Fruit fly (Drosophila melanogaster) whole organism, embryonic: ENCODE results near the gene CG7335.

Experiments
- Asciz ChIP-seq: fragments of 200-800 bp; sonication (Bioruptor generic); optimal IDR thresholded peaks from 2 replicates; lab custom pipeline; 2017; ENCODE audit warnings: missing biosample characterization, mild to moderate bottlenecking, missing genetic modification characterization, missing genetic modification reagents
- Atf3 ChIP-seq: fragments of 200-800 bp; sonication (Bioruptor generic); optimal IDR thresholded peaks from 3 replicates; lab custom pipeline; 2016; ENCODE audit warnings: missing biosample characterization, missing genetic modification characterization
- CG10979 ChIP-seq: fragments of 200-800 bp; sonication (Bioruptor generic); optimal IDR thresholded peaks from 2 replicates; lab custom pipeline; 2018; ENCODE audit warnings: missing biosample characterization, mild to moderate bottlenecking, missing genetic modification characterization, moderate library complexity
- CG11456 ChIP-seq: fragments of 200-800 bp; sonication (Bioruptor generic); IDR thresholded peaks from 3 replicates; pipeline ENCODE4 v1.3.6; 2022; ENCODE audit warnings: missing biosample characterization, missing genetic modification characterization
- CG15696 ChIP-seq: fragments of 200-800 bp; sonication (Bioruptor generic); optimal IDR thresholded peaks from 2 replicates; lab custom pipeline; 2019; ENCODE audit warnings: missing biosample characterization, mild to moderate bottlenecking, missing genetic modification characterization, moderate library complexity
- CG16863 ChIP-seq: fragments of 200-800 bp; sonication (Bioruptor generic); optimal IDR thresholded peaks from 3 replicates; lab custom pipeline; 2016; ENCODE audit warnings: missing biosample characterization, missing genetic modification characterization
- CG18262 ChIP-seq: fragments of 200-800 bp; optimal IDR thresholded peaks from 3 replicates; lab custom pipeline; 2019; ENCODE audit warnings: missing biosample characterization, mild to moderate bottlenecking, missing genetic modification characterization, moderate library complexity
- CG2116 ChIP-seq: fragments of 200-800 bp; sonication (Bioruptor generic); optimal IDR thresholded peaks from 3 replicates; lab custom pipeline; 2018; ENCODE audit warnings: missing biosample characterization, mild to moderate bottlenecking, missing genetic modification characterization
- CG2199 ChIP-seq: fragments of 200-800 bp; sonication (Bioruptor generic); IDR thresholded peaks from 3 replicates; pipeline ENCODE4 v1.3.6; 2022; ENCODE audit warnings: missing biosample characterization, missing genetic modification characterization
- CG30431 ChIP-seq: fragments of 200-800 bp; sonication (Bioruptor generic); optimal IDR thresholded peaks from 2 replicates; lab custom pipeline; 2017; ENCODE audit warnings: missing biosample characterization, missing genetic modification characterization
- CG31441 ChIP-seq: fragments of 200-800 bp; sonication (Bioruptor generic); IDR thresholded peaks from 2 replicates; pipeline ENCODE4 v1.3.6; 2022; ENCODE audit warnings: missing biosample characterization, missing genetic modification characterization
- CG32767 ChIP-seq: fragments of 200-800 bp; sonication (Bioruptor generic); IDR thresholded peaks from 2 replicates; pipeline ENCODE4 v1.3.6; 2022; ENCODE audit warnings: missing biosample characterization, missing genetic modification characterization
- CG7928 ChIP-seq: fragments of 200-800 bp; sonication (Bioruptor generic); optimal IDR thresholded peaks from 2 replicates; lab custom pipeline; 2017; ENCODE audit warnings: missing biosample characterization, mild to moderate bottlenecking, missing genetic modification characterization
- CG9609 ChIP-seq: fragments of 200-800 bp; sonication (Bioruptor generic); optimal IDR thresholded peaks from 3 replicates; lab custom pipeline; 2016; ENCODE audit warnings: missing biosample characterization, missing genetic modification characterization
- Camta ChIP-seq: fragments of 200-800 bp; sonication (Bioruptor generic); optimal IDR thresholded peaks from 2 replicates; lab custom pipeline; 2016; ENCODE audit warnings: missing biosample characterization, missing genetic modification characterization
- CrebB ChIP-seq: fragments of 200-800 bp; sonication (Bioruptor generic); optimal IDR thresholded peaks from 3 replicates; lab custom pipeline; 2018; ENCODE audit warnings: missing biosample characterization, mild to moderate bottlenecking, missing genetic modification characterization
- Deaf1 ChIP-seq: fragments of 200-800 bp; optimal IDR thresholded peaks from 3 replicates; lab custom pipeline; 2019; ENCODE audit warnings: missing biosample characterization, mild to moderate bottlenecking, missing genetic modification characterization, moderate library complexity
- Fer2 ChIP-seq: fragments of 200-800 bp; sonication (Bioruptor generic); optimal IDR thresholded peaks from 2 replicates; lab custom pipeline; 2018; ENCODE audit warnings: missing biosample characterization, mild to moderate bottlenecking, missing genetic modification characterization, moderate library complexity
- Hand ChIP-seq: fragments of 200-800 bp; sonication (Bioruptor generic); optimal IDR thresholded peaks from 2 replicates; lab custom pipeline; 2017; ENCODE audit warnings: mild to moderate bottlenecking, missing biosample characterization, missing genetic modification reagents, missing genetic modification characterization
- Hr51 ChIP-seq, 2 experiments: fragments of 200-800 bp; sonication (Bioruptor generic); optimal IDR thresholded peaks; 2 replicates in 1 of 2; 3 replicates in 1 of 2; lab custom pipeline; 2016 to 2018; ENCODE audit warnings: missing biosample characterization in 2 of 2, missing genetic modification characterization in 2 of 2, mild to moderate bottlenecking in 1 of 2, moderate library complexity in 1 of 2
- Hr78 ChIP-seq, 2 experiments: fragments of 200-800 bp in 1 of 2; fragments of >200 bp in 1 of 2; sonication (Bioruptor generic) in 1 of 2; optimal IDR thresholded peaks; 2 replicates each; lab custom pipeline; 2017 to 2019; ENCODE audit warnings: missing biosample characterization in 2 of 2, missing genetic modification characterization in 2 of 2, mild to moderate bottlenecking in 1 of 2, moderate library complexity in 1 of 2
- Kr ChIP-seq: fragments of 200-800 bp; sonication (Bioruptor generic); optimal IDR thresholded peaks from 2 replicates; lab custom pipeline; 2017; ENCODE audit warnings: missing biosample characterization, mild to moderate bottlenecking, missing genetic modification characterization
- Mad ChIP-seq: fragments of 200-800 bp; sonication (Bioruptor generic); optimal IDR thresholded peaks from 2 replicates; lab custom pipeline; 2016; ENCODE audit warnings: missing biosample characterization, missing genetic modification characterization
- Mrtf ChIP-seq: fragments of 200-800 bp; sonication (Bioruptor generic); IDR thresholded peaks from 3 replicates; pipeline ENCODE4 v1.3.6; 2022; ENCODE audit warnings: missing biosample characterization, missing genetic modification characterization
- Opbp ChIP-seq: fragments of 200-800 bp; sonication (Bioruptor generic); IDR thresholded peaks from 3 replicates; pipeline ENCODE4 v1.3.6; 2022; ENCODE audit warnings: missing biosample characterization, missing genetic modification characterization; ENCODE audit not compliant: partially characterized antibody
- PHDP ChIP-seq: fragments of 200-800 bp; sonication (Bioruptor generic); optimal IDR thresholded peaks from 3 replicates; lab custom pipeline; 2018; ENCODE audit warnings: missing biosample characterization, mild to moderate bottlenecking, missing genetic modification characterization, moderate library complexity
- Scr ChIP-seq: fragments of 200-800 bp; sonication (Bioruptor generic); IDR thresholded peaks from 2 replicates; pipeline ENCODE4 v1.3.6; 2022; ENCODE audit warnings: missing biosample characterization, missing genetic modification characterization; ENCODE audit not compliant: partially characterized antibody
- Ssrp ChIP-seq: fragments of 200-800 bp; sonication (Bioruptor generic); optimal IDR thresholded peaks from 2 replicates; lab custom pipeline; 2018; ENCODE audit warnings: missing biosample characterization, mild to moderate bottlenecking, missing genetic modification characterization, moderate library complexity
- ara ChIP-seq: fragments of 200-800 bp; sonication (Bioruptor generic); IDR thresholded peaks from 2 replicates; pipeline ENCODE4 v1.3.6; 2022; ENCODE audit warnings: missing biosample characterization, missing genetic modification characterization
- bbx ChIP-seq: fragments of 200-800 bp; sonication (Bioruptor generic); IDR thresholded peaks from 2 replicates; pipeline ENCODE4 v1.3.6; 2022; ENCODE audit warnings: missing biosample characterization, missing genetic modification characterization; ENCODE audit not compliant: partially characterized antibody
- bcd ChIP-seq: fragments of 200-800 bp; sonication (Bioruptor generic); optimal IDR thresholded peaks from 2 replicates; lab custom pipeline; 2017; ENCODE audit warnings: missing biosample characterization, mild to moderate bottlenecking, missing genetic modification characterization
- bsh ChIP-seq, 2 experiments: fragments of 200-800 bp; sonication (Bioruptor generic); optimal IDR thresholded peaks; 2 replicates each; lab custom pipeline; 2017 to 2018; ENCODE audit warnings: mild to moderate bottlenecking in 2 of 2, missing biosample characterization in 2 of 2, missing genetic modification characterization in 2 of 2, moderate library complexity in 1 of 2
- caup ChIP-seq: fragments of 200-800 bp; sonication (Bioruptor generic); optimal IDR thresholded peaks from 3 replicates; lab custom pipeline; 2017; ENCODE audit warnings: missing biosample characterization, mild to moderate bottlenecking, missing genetic modification characterization, moderate library complexity; ENCODE audit not compliant: severe bottlenecking
- ci ChIP-seq: fragments of 200-800 bp; sonication (Bioruptor generic); IDR thresholded peaks from 3 replicates; pipeline ENCODE4 v1.3.6; 2022; ENCODE audit warnings: missing biosample characterization, missing genetic modification characterization
- corto ChIP-seq: fragments of 200-800 bp; sonication (Bioruptor generic); optimal IDR thresholded peaks from 2 replicates; lab custom pipeline; 2016; ENCODE audit warnings: missing biosample characterization, mild to moderate bottlenecking, missing genetic modification characterization, moderate library complexity
- exex ChIP-seq: fragments of 200-800 bp; sonication (Bioruptor generic); optimal IDR thresholded peaks from 4 replicates; lab custom pipeline; 2018; ENCODE audit warnings: missing biosample characterization, mild to moderate bottlenecking, missing genetic modification characterization, moderate library complexity
- grn ChIP-seq: fragments of 200-800 bp; sonication (Bioruptor generic); optimal IDR thresholded peaks from 3 replicates; lab custom pipeline; 2017; ENCODE audit warnings: missing biosample characterization, missing genetic modification characterization
- gsb ChIP-seq: fragments of 200-800 bp; sonication (Bioruptor generic); IDR thresholded peaks from 2 replicates; pipeline ENCODE4 v1.3.6; 2022; ENCODE audit warnings: missing biosample characterization, missing genetic modification characterization
- inv ChIP-seq: fragments of 200-800 bp; sonication (Bioruptor generic); IDR thresholded peaks from 2 replicates; pipeline ENCODE4 v1.3.6; 2022; ENCODE audit warnings: missing biosample characterization, missing genetic modification characterization; ENCODE audit not compliant: partially characterized antibody
- luna ChIP-seq: fragments of 200-800 bp; sonication (Bioruptor generic); optimal IDR thresholded peaks from 2 replicates; lab custom pipeline; 2016; ENCODE audit warnings: missing biosample characterization, missing genetic modification characterization
- mirr ChIP-seq: fragments of 200-800 bp; sonication (Bioruptor generic); optimal IDR thresholded peaks from 3 replicates; lab custom pipeline; 2018; ENCODE audit warnings: missing biosample characterization, mild to moderate bottlenecking, missing genetic modification characterization
- oc ChIP-seq: fragments of 200-800 bp; sonication (Bioruptor generic); optimal IDR thresholded peaks from 2 replicates; lab custom pipeline; 2018; ENCODE audit warnings: missing biosample characterization, mild to moderate bottlenecking, missing genetic modification characterization, moderate library complexity
- pan ChIP-seq, 4 experiments: fragments of >200 bp in 3 of 4; fragments of 200-800 bp in 1 of 4; sonication (Bioruptor generic) in 1 of 4; optimal IDR thresholded peaks in 3 of 4; IDR thresholded peaks in 1 of 4; 2 replicates each; pipeline versions ENCODE4 v1.3.6 to Lab custom; 2017 to 2022; ENCODE audit warnings: missing biosample characterization in 2 of 4, missing genetic modification characterization in 2 of 4, mixed read lengths in 1 of 4
- scrt ChIP-seq: fragments of 200-800 bp; sonication (Bioruptor generic); optimal IDR thresholded peaks from 2 replicates; lab custom pipeline; 2018; ENCODE audit warnings: missing biosample characterization, mild to moderate bottlenecking, missing genetic modification characterization, moderate library complexity
- sd ChIP-seq: fragments of 200-800 bp; sonication (Bioruptor generic); optimal IDR thresholded peaks from 3 replicates; lab custom pipeline; 2018; ENCODE audit warnings: missing biosample characterization, mild to moderate bottlenecking, missing genetic modification characterization, moderate library complexity
- trem ChIP-seq: fragments of 200-800 bp; optimal IDR thresholded peaks from 3 replicates; lab custom pipeline; 2019; ENCODE audit warnings: missing biosample characterization, mild to moderate bottlenecking, missing genetic modification characterization, moderate library complexity
- twi ChIP-seq: fragments of 200-800 bp; optimal IDR thresholded peaks from 2 replicates; lab custom pipeline; 2019; ENCODE audit warnings: missing biosample characterization, mild to moderate bottlenecking, missing genetic modification characterization, moderate library complexity
- zfh1 ChIP-seq: fragments of 200-800 bp; sonication (Bioruptor generic); IDR thresholded peaks from 3 replicates; pipeline ENCODE4 v1.3.6; 2022; ENCODE audit warnings: missing biosample characterization, missing genetic modification characterization

The CG7335 gene

dm6 chr3L:20112797-20113368, 20.2 kb downstream of the CG7335 start, which contains the start of gene CG14187 (continued):
- TF ChIP-seq Opbp, result no peak; the same call in 2 of the 3 replicates
- TF ChIP-seq CrebB (tag; lab: Kevin White, UChicago), result no peak
- TF ChIP-seq CG9609 (GFP tag; lab: Kevin White, UChicago), result no peak
- no peak for TF ChIP-seq zfh1 (GFP tag; lab: Robert Waterston, UW)
- peak; percentile 53; the same call in 1 of the 2 replicates for TF ChIP-seq bbx (GFP tag; lab: Robert Waterston, UW)
- no peak for TF ChIP-seq Ssrp (tag; lab: Kevin White, UChicago)
- TF ChIP-seq Asciz (GFP tag; lab: Kevin White, UChicago), result no peak
- TF ChIP-seq CG7928 (GFP tag; lab: Kevin White, UChicago), result no peak
- TF ChIP-seq Kr (GFP tag; lab: Kevin White, UChicago), result no peak
- TF ChIP-seq Mrtf (GFP tag; lab: Robert Waterston, UW), result no peak
- 0 out of 2 replicates have a peak, but pooled peaks have one; percentile 11 for TF ChIP-seq CG31441
- TF ChIP-seq CG11456 (GFP tag; lab: Robert Waterston, UW), result no peak
- no peak for TF ChIP-seq ara (GFP tag; lab: Robert Waterston, UW)
- no peak for TF ChIP-seq oc (tag; lab: Kevin White, UChicago)
- no peak for TF ChIP-seq scrt (GFP tag; lab: Kevin White, UChicago)
- no peak for TF ChIP-seq Deaf1 (tag; lab: Kevin White, UChicago)
- no peak for TF ChIP-seq caup (GFP tag; lab: Kevin White, UChicago)
- peak in 1 of 2 experiments; percentile 36 for TF ChIP-seq bsh (GFP tag; optimal IDR thresholded peaks at IDR 0.05; lab: Kevin White, UChicago)
- TF ChIP-seq twi (tag; lab: Kevin White, UChicago), result no peak
- TF ChIP-seq mirr (GFP tag; lab: Kevin White, UChicago), result no peak
- TF ChIP-seq CG16863, result no peak
- TF ChIP-seq exex (tag; lab: Kevin White, UChicago), result no peak
- TF ChIP-seq CG32767 (GFP tag; lab: Robert Waterston, UW), result no peak
- TF ChIP-seq inv (GFP tag; lab: Robert Waterston, UW), result peak; percentile 44; the same call in 1 of the 2 replicates
- TF ChIP-seq Scr (GFP tag; lab: Robert Waterston, UW), result peak; percentile 65
- TF ChIP-seq CG18262, result no peak
- TF ChIP-seq CG10979, result no peak
- peak; percentile 8 for TF ChIP-seq PHDP (tag; lab: Kevin White, UChicago)
- TF ChIP-seq Mad (GFP tag; lab: Kevin White, UChicago), result no peak
- TF ChIP-seq trem (tag; lab: Kevin White, UChicago), result no peak
- TF ChIP-seq gsb (GFP tag; lab: Robert Waterston, UW), result no peak
- TF ChIP-seq Hr51 (GFP tag; optimal IDR thresholded peaks at IDR 0.05; lab: Kevin White, UChicago), result peak in 1 of 2 experiments; percentile 8
- no peak for TF ChIP-seq luna (GFP tag; lab: Kevin White, UChicago)
- TF ChIP-seq CG2116, result no peak
- no peak for TF ChIP-seq bcd (GFP tag; lab: Kevin White, UChicago)
- no peak for TF ChIP-seq corto
- TF ChIP-seq grn (GFP tag; lab: Kevin White, UChicago), result no peak
- no peak for TF ChIP-seq Hand (GFP tag; lab: Kevin White, UChicago)
- TF ChIP-seq Camta (GFP tag; lab: Kevin White, UChicago), result no peak
- no peak for TF ChIP-seq Hr78 (GFP tag; optimal IDR thresholded peaks at IDR 0.05; lab: Kevin White, UChicago)
- no peak for TF ChIP-seq CG2199
- no peak for TF ChIP-seq Fer2
- no peak for TF ChIP-seq Atf3 (GFP tag; lab: Kevin White, UChicago)
- no peak for TF ChIP-seq CG15696 (tag; lab: Kevin White, UChicago)
- no peak for TF ChIP-seq sd (tag; lab: Kevin White, UChicago)
- no peak for TF ChIP-seq pan (optimal IDR thresholded peaks at IDR 0.05; lab: Kevin White, UChicago)
- TF ChIP-seq pan (GFP tag; optimal IDR thresholded peaks at IDR 0.05 in 1 of 2, IDR thresholded peaks at IDR 0.05 in 1 of 2), result no peak
- TF ChIP-seq ci (GFP tag; lab: Robert Waterston, UW), result peak; percentile 38; the same call in 1 of the 3 replicates
- TF ChIP-seq CG30431, result no peak
